Worm (Caenorhabditis elegans): Measurements from ENCODE around the gene F36H5.17.

The F36H5.17 gene

DNA sequence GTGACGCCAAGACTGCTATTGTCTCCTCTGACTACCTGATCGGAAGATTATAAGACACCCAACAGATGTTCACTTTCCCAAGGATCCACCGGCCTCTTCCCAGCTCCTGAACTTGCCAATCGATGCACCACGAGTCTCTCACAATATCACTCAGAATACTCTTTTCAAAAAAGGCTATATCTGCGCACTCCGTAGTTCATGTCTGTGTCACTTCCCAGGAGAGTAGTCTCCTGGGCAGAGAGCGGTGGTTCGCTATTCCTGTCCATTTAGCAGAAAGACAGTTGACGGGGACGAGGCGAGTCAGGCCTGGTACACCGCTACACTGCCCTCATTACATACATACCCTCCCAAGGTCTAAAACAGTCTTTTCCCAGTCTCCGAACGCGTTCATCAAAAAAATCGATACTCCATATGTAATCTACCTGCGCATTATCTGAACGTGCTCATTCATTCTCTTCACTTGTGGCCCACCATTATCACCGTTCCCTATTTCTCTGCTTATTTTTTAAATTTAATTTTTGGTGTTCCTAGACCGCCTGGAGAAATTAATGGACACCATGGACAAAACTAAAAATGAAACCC, 41.1 kb downstream of the F36H5.17 start, which contains the start of gene btb-6:
btb-6 (plus strand) TSS at position 532 of the 582 bp plus-strand sequence.
- TF ChIP-seq T22C8.4 (GFP tag; IDR thresholded peaks at IDR 0.05) (no peak), tab-1 (GFP tag; IDR thresholded peaks at IDR 0.05) (0 out of 2 replicates have a peak, but pooled peaks have one; percentile 53)

DNA sequence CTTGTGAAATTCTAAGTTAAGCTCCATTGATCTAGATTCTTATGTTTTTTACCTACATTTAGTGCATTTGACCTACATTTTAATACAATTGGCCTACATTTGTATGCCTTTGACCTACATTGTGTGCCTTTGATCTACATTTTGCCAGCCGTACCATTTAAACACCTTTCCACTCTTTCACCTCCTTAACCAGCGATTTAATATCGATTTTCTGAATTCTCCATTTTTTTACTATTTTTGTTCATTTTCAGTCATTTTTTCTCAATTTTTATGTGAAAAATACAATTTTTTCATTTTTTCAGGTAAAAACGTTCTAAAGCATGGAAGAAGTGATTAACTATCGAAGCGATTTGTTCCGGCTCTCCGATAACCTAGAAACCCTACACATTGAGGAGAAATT, 43.0 kb downstream of the F36H5.17 start, which contains the start of gene btb-7:
btb-7 (plus strand) TSS at position 301 of the 400 bp plus-strand sequence.
- no peak for TF ChIP-seq flt-1 (GFP tag; IDR thresholded peaks at IDR 0.05)
- no peak for TF ChIP-seq med-1 (GFP tag; optimal IDR thresholded peaks at IDR 0.05; ENCODE audit: insufficient read depth)
- no peak for TF ChIP-seq ref-1 (GFP tag; conservative IDR thresholded peaks at IDR 0.05)

DNA sequence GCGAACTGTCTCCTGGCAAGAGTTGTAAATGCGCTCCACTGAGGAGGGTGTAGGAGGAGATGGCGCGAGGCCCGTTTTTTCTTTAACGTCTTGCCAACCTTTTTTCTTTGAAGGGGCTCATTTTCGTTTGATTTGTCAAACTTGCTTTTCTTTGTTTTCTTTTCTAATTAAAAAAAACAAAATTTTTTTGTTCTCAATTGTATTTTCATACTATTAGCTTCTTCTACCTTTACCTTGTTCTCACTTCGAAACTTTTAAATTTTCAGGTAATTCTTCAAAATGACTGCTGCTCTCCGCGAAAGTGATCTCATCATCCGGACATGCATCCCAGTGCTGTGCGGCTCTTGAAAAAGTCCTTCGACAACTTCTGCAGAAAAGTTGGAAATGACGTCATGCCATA, 46.0 kb downstream of the F36H5.17 start, which contains the start of gene fbxa-184:
fbxa-184 (plus strand) TSS at position 301 of the 400 bp plus-strand sequence.
- no peak for TF ChIP-seq klf-2 (GFP tag; conservative IDR thresholded peaks at IDR 0.05)
- no peak for TF ChIP-seq med-1 (GFP tag; optimal IDR thresholded peaks at IDR 0.05; ENCODE audit: insufficient read depth)
- no peak for TF ChIP-seq flt-1 (GFP tag; IDR thresholded peaks at IDR 0.05)
- TF ChIP-seq ref-1 (GFP tag; conservative IDR thresholded peaks at IDR 0.05): no peak
- TF ChIP-seq cog-1 (tag; optimal IDR thresholded peaks at IDR 0.05): no peak
- TF ChIP-seq ztf-23 (GFP tag; IDR thresholded peaks at IDR 0.05): no peak
- no peak for TF ChIP-seq ztf-29 (GFP tag; IDR thresholded peaks at IDR 0.05)
- no peak for TF ChIP-seq T22C8.4 (GFP tag; IDR thresholded peaks at IDR 0.05)
- TF ChIP-seq tab-1 (GFP tag; IDR thresholded peaks at IDR 0.05): no peak

DNA sequence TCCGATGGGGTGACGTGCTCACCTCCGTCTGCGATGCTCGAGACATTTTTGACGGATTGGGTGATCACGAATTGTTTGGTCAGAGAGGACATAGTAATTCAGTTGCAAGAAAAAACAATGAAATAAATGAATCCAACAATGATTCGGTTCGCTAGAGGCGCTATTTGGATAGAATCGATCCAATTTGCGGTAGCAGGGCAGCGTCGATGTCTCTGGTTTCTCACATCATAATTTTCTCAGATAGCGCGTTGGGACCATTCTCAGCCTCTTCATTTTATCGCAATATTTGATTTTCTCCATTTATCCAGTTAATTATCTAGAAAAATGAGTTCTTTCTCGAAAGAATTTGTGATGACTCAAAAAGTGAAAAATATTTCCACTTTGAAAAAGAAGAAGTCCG, 49.6 kb downstream of the F36H5.17 start, which contains the start of gene sdz-18:
sdz-18 (minus strand) TSS at position 101 of the 400 bp plus-strand sequence.
- TF ChIP-seq T22C8.4 (GFP tag; IDR thresholded peaks at IDR 0.05) (no peak), ztf-23 (GFP tag; IDR thresholded peaks at IDR 0.05) (no peak), med-1 (GFP tag; optimal IDR thresholded peaks at IDR 0.05; ENCODE audit: insufficient read depth) (no peak), ztf-29 (GFP tag; IDR thresholded peaks at IDR 0.05) (no peak), tab-1 (GFP tag; IDR thresholded peaks at IDR 0.05) (no peak), klf-2 (GFP tag; conservative IDR thresholded peaks at IDR 0.05) (no peak), cog-1 (tag; optimal IDR thresholded peaks at IDR 0.05) (no peak), flt-1 (GFP tag; IDR thresholded peaks at IDR 0.05) (no peak), ref-1 (GFP tag; conservative IDR thresholded peaks at IDR 0.05) (no peak)

All from whole organism, midembryonic.